Fruit fly (Drosophila melanogaster): ENCODE data around the gene wkd.

The wkd gene

dm6 chr3R:11606679-11607078, 25.3 kb downstream of the wkd start:
- no peak for TF ChIP-seq usp (GFP tag; optimal IDR thresholded peaks at IDR 0.05)
- TF ChIP-seq pan (optimal IDR thresholded peaks at IDR 0.05) = no peak
- no peak for TF ChIP-seq Dll (optimal IDR thresholded peaks at IDR 0.05)
- no peak for TF ChIP-seq EcR (GFP tag; optimal IDR thresholded peaks at IDR 0.05)
- TF ChIP-seq CG8478 (optimal IDR thresholded peaks at IDR 0.05) = no peak

dm6 chr3R:11612467-11612866, 31.1 kb downstream of the wkd start:
- TF ChIP-seq Dll (optimal IDR thresholded peaks at IDR 0.05) = no peak
- TF ChIP-seq pan (optimal IDR thresholded peaks at IDR 0.05) = no peak
- TF ChIP-seq CG8478 (optimal IDR thresholded peaks at IDR 0.05) = no peak
- TF ChIP-seq EcR (GFP tag; optimal IDR thresholded peaks at IDR 0.05) = no peak
- no peak for TF ChIP-seq usp (GFP tag; optimal IDR thresholded peaks at IDR 0.05)
- TF ChIP-seq psq (optimal IDR thresholded peaks at IDR 0.05) = no peak

dm6 chr3R:11613252-11614036, 32.1 kb downstream of the wkd start:
- TF ChIP-seq Dll (optimal IDR thresholded peaks at IDR 0.05) (no peak), psq (optimal IDR thresholded peaks at IDR 0.05) (no peak), EcR (GFP tag; optimal IDR thresholded peaks at IDR 0.05) (no peak), CG8478 (optimal IDR thresholded peaks at IDR 0.05) (no peak), pan (optimal IDR thresholded peaks at IDR 0.05) (peak; percentile 40), usp (GFP tag; optimal IDR thresholded peaks at IDR 0.05) (no peak)

dm6 chr3R:11614107-11614506, 32.7 kb downstream of the wkd start:
- peak in 1 of 2 experiments; percentile 65 for TF ChIP-seq EcR (GFP tag; optimal IDR thresholded peaks at IDR 0.05)
- TF ChIP-seq usp (GFP tag; optimal IDR thresholded peaks at IDR 0.05) = no peak

dm6 chr3R:11614507-11614906, 33.1 kb downstream of the wkd start:
- TF ChIP-seq usp (GFP tag; optimal IDR thresholded peaks at IDR 0.05) = no peak
- no peak for TF ChIP-seq psq (optimal IDR thresholded peaks at IDR 0.05)
- no peak for TF ChIP-seq Dll (optimal IDR thresholded peaks at IDR 0.05)
- TF ChIP-seq pan (optimal IDR thresholded peaks at IDR 0.05) = no peak
- no peak for TF ChIP-seq EcR (GFP tag; optimal IDR thresholded peaks at IDR 0.05)
- no peak for TF ChIP-seq CG8478 (optimal IDR thresholded peaks at IDR 0.05)

dm6 chr3R:11615415-11616104, 34.2 kb downstream of the wkd start:
- no peak for TF ChIP-seq usp (GFP tag; optimal IDR thresholded peaks at IDR 0.05)
- no peak for TF ChIP-seq psq (optimal IDR thresholded peaks at IDR 0.05)
- no peak for TF ChIP-seq Dll (optimal IDR thresholded peaks at IDR 0.05)
- no peak for TF ChIP-seq EcR (GFP tag; optimal IDR thresholded peaks at IDR 0.05)
- TF ChIP-seq CG8478 (optimal IDR thresholded peaks at IDR 0.05) = no peak
- no peak for TF ChIP-seq pan (optimal IDR thresholded peaks at IDR 0.05)

- no peak for TF ChIP-seq usp (GFP tag; optimal IDR thresholded peaks at IDR 0.05)
- TF ChIP-seq EcR (GFP tag; optimal IDR thresholded peaks at IDR 0.05) = no peak
- no peak for TF ChIP-seq CG8478 (optimal IDR thresholded peaks at IDR 0.05)
- TF ChIP-seq pan (optimal IDR thresholded peaks at IDR 0.05) = no peak
- no peak for TF ChIP-seq Dll (optimal IDR thresholded peaks at IDR 0.05)
- TF ChIP-seq psq (optimal IDR thresholded peaks at IDR 0.05) = no peak
Observed at dm6 chr3R:11616219-11616618, 34.8 kb downstream of the wkd start.

- TF ChIP-seq pan (optimal IDR thresholded peaks at IDR 0.05) = no peak
- TF ChIP-seq Dll (optimal IDR thresholded peaks at IDR 0.05) = no peak
- no peak for TF ChIP-seq psq (optimal IDR thresholded peaks at IDR 0.05)
- TF ChIP-seq CG8478 (optimal IDR thresholded peaks at IDR 0.05) = no peak
- no peak for TF ChIP-seq usp (GFP tag; optimal IDR thresholded peaks at IDR 0.05)
- no peak for TF ChIP-seq EcR (GFP tag; optimal IDR thresholded peaks at IDR 0.05)
Observed at dm6 chr3R:11617363-11617762, 36.0 kb downstream of the wkd start.

- no peak for TF ChIP-seq psq (optimal IDR thresholded peaks at IDR 0.05)
- no peak for TF ChIP-seq usp (GFP tag; optimal IDR thresholded peaks at IDR 0.05)
- no peak for TF ChIP-seq Dll (optimal IDR thresholded peaks at IDR 0.05)
- no peak for TF ChIP-seq pan (optimal IDR thresholded peaks at IDR 0.05)
- TF ChIP-seq EcR (GFP tag; optimal IDR thresholded peaks at IDR 0.05) = peak in 1 of 2 experiments; percentile 70
- TF ChIP-seq CG8478 (optimal IDR thresholded peaks at IDR 0.05) = no peak
Observed at dm6 chr3R:11617849-11618248, 36.5 kb downstream of the wkd start.

- no peak for TF ChIP-seq pan (optimal IDR thresholded peaks at IDR 0.05)
- no peak for TF ChIP-seq usp (GFP tag; optimal IDR thresholded peaks at IDR 0.05)
Observed at dm6 chr3R:11618879-11619278, 37.5 kb downstream of the wkd start.

dm6 chr3R:11619709-11620409, 38.5 kb downstream of the wkd start, which contains the start of the genes Jupiter and CG14710:
Jupiter (minus strand) TSS chr3R:11619906.
CG14710 (plus strand) TSS chr3R:11620090.
- no peak for TF ChIP-seq psq (optimal IDR thresholded peaks at IDR 0.05)
- TF ChIP-seq CG8478 (optimal IDR thresholded peaks at IDR 0.05) = no peak
- TF ChIP-seq usp (GFP tag; optimal IDR thresholded peaks at IDR 0.05) = no peak
- TF ChIP-seq Dll (optimal IDR thresholded peaks at IDR 0.05) = no peak
- no peak for TF ChIP-seq pan (optimal IDR thresholded peaks at IDR 0.05)
- no peak for TF ChIP-seq EcR (GFP tag; optimal IDR thresholded peaks at IDR 0.05)

- no peak for TF ChIP-seq Dll (optimal IDR thresholded peaks at IDR 0.05)
- TF ChIP-seq usp (GFP tag; optimal IDR thresholded peaks at IDR 0.05) = no peak
- TF ChIP-seq EcR (GFP tag; optimal IDR thresholded peaks at IDR 0.05) = no peak
- TF ChIP-seq pan (optimal IDR thresholded peaks at IDR 0.05) = no peak
- TF ChIP-seq CG8478 (optimal IDR thresholded peaks at IDR 0.05) = no peak
- no peak for TF ChIP-seq psq (optimal IDR thresholded peaks at IDR 0.05)
Observed at dm6 chr3R:11623025-11623424, 41.6 kb downstream of the wkd start, which contains the start of gene CG14711. CG14711 (plus strand) TSS chr3R:11623339.
